Worm (Caenorhabditis elegans) whole organism, young adult: ENCODE results near the gene str-225.

Source experiments
- B0019.2 ChIP-seq: fragments of 200-800 bp; sonication (Bioruptor generic); conservative IDR thresholded peaks from 2 replicates; pipeline ENCODE4 v1.3.6; 2022; ENCODE audit warnings: missing genetic modification reagents, missing genetic modification characterization, missing compliant biosample characterization
- T26A5.8 ChIP-seq: sonication (generic microtip); optimal IDR thresholded peaks from 2 replicates; lab custom pipeline; 2016; ENCODE audit warnings: missing genetic modification characterization, missing compliant biosample characterization
- ZK185.1 ChIP-seq: sonication (generic microtip); optimal IDR thresholded peaks from 2 replicates; lab custom pipeline; 2016; ENCODE audit warnings: mild to moderate bottlenecking, missing genetic modification characterization, missing compliant biosample characterization; ENCODE audit not compliant: poor library complexity, severe bottlenecking
- die-1 ChIP-seq: sonication (generic microtip); optimal IDR thresholded peaks from 2 replicates; lab custom pipeline; 2016; ENCODE audit warnings: missing genotype, mild to moderate bottlenecking, missing genetic modification characterization, missing compliant biosample characterization
- egrh-3 ChIP-seq: fragments of 200-800 bp; sonication (Bioruptor generic); IDR thresholded peaks from 2 replicates; pipeline ENCODE4 v1.3.6; 2022; ENCODE audit warnings: missing genetic modification reagents, missing genetic modification characterization, missing compliant biosample characterization
- lsy-27 ChIP-seq: sonication (generic microtip); optimal IDR thresholded peaks from 2 replicates; lab custom pipeline; 2017; ENCODE audit warnings: missing genetic modification characterization, mild to moderate bottlenecking, missing compliant biosample characterization, antibody characterized with exemption, missing genotype, borderline replicate concordance; ENCODE audit not compliant: insufficient read depth
- nhr-179 ChIP-seq: sonication (generic microtip); optimal IDR thresholded peaks from 2 replicates; lab custom pipeline; 2016; ENCODE audit warnings: mild to moderate bottlenecking, missing genetic modification characterization, missing compliant biosample characterization
- nhr-80 ChIP-seq: sonication (generic microtip); optimal IDR thresholded peaks from 2 replicates; lab custom pipeline; 2016; ENCODE audit warnings: missing genetic modification characterization, missing compliant biosample characterization
- nhr-90 ChIP-seq: sonication (generic microtip); optimal IDR thresholded peaks from 2 replicates; lab custom pipeline; 2016; ENCODE audit warnings: missing genotype, mild to moderate bottlenecking, missing genetic modification characterization, missing compliant biosample characterization
- pha-4 ChIP-seq: fragments of 150-350 bp; sonication (generic microtip); optimal IDR thresholded peaks from 2 replicates; lab custom pipeline; 2014; ENCODE audit warnings: missing biosample characterization, missing genetic modification reagents, missing genetic modification characterization
- snpc-4 ChIP-seq, 5 experiments: fragments of 150-350 bp in 1 of 5; sonication (generic microtip) in 4 of 5; optimal IDR thresholded peaks; 2 replicates each; lab custom pipeline; 2014 to 2018; ENCODE audit warnings: missing genetic modification characterization in 5 of 5, missing biosample characterization in 3 of 5, antibody characterized with exemption in 2 of 5, mild to moderate bottlenecking in 2 of 5, missing compliant biosample characterization in 2 of 5, missing genotype in 2 of 5, moderate library complexity in 2 of 5, missing genetic modification reagents in 1 of 5
- tbx-9 ChIP-seq: sonication (generic microtip); optimal IDR thresholded peaks from 2 replicates; lab custom pipeline; 2016; ENCODE audit warnings: borderline replicate concordance, missing genetic modification characterization, inconsistent platforms, missing compliant biosample characterization

ce11 chrV:3502038-3502437 lies 5.6 kb upstream of the str-225 start, which contains the start of the genes C07G3.8 and C07G3.10:
- TF ChIP-seq nhr-90 (tag; lab: Kevin White, UChicago) (no peak), nhr-80 (tag; lab: Kevin White, UChicago) (no peak), B0019.2 (no peak), snpc-4 (GFP tag; optimal IDR thresholded peaks at IDR 0.05; lab: Kevin White, UChicago) (no peak), snpc-4 (tag; optimal IDR thresholded peaks at IDR 0.05; lab: Kevin White, UChicago) (no peak), T26A5.8 (tag; lab: Kevin White, UChicago) (no peak), ZK185.1 (no peak), pha-4 (tag; lab: Kevin White, UChicago) (no peak), egrh-3 (GFP tag; lab: Robert Waterston, UW) (no peak), lsy-27 (tag; lab: Kevin White, UChicago) (no peak), die-1 (tag; lab: Kevin White, UChicago) (no peak), tbx-9 (tag; lab: Kevin White, UChicago) (no peak), nhr-179 (tag; lab: Kevin White, UChicago) (no peak)
